Worm (Caenorhabditis elegans): ENCODE data around the gene str-106.

DNA sequence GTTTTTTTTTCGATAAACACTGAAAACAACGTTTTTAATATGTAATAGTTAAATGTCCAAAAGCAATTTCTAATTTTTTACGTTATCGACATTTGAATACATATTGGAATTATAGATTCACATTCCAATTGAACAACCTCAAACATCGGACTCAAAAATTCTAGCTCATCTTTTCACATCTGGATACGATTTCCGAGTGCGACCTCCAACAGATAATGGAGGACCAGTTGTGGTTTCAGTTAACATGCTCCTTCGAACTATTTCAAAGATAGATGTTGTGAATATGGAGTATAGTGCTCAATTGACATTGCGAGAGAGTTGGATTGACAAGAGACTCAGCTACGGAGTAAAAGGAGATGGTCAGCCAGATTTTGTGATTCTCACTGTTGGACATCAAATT is 39.6 kb downstream of the str-106 start:
- no peak for TF ChIP-seq unc-55 (GFP tag; optimal IDR thresholded peaks at IDR 0.05)
- TF ChIP-seq ztf-11 (tag; optimal IDR thresholded peaks at IDR 0.05) = no peak
- no peak for TF ChIP-seq nhr-12 (tag; optimal IDR thresholded peaks at IDR 0.05)

Measured in whole organism, L2 larva.